Fruit fly (Drosophila melanogaster): ENCODE measurements around the gene RhoGAP68F.

Gene RhoGAP68F

dm6 chr3L:12131918-12132317, 6.8 kb upstream of the RhoGAP68F start, which contains the start of gene DEF8 (continued):
- no peak for TF ChIP-seq Hey (tag; optimal IDR thresholded peaks at IDR 0.05)
- peak; percentile 30; the same call in 1 of the 3 replicates for TF ChIP-seq CG11093 (GFP tag; IDR thresholded peaks at IDR 0.05)
- peak; percentile 95 for TF ChIP-seq vvl (GFP tag; IDR thresholded peaks at IDR 0.05)
- peak; percentile 90 for TF ChIP-seq lab (GFP tag; optimal IDR thresholded peaks at IDR 0.05)
- peak; percentile 99 for TF ChIP-seq MESR4 (GFP tag; optimal IDR thresholded peaks at IDR 0.05)
- peak; percentile 86 for TF ChIP-seq H2.0 (GFP tag; IDR thresholded peaks at IDR 0.05)
- TF ChIP-seq NK7.1 (GFP tag; optimal IDR thresholded peaks at IDR 0.05) = no peak
- peak; percentile 87 for TF ChIP-seq ap (GFP tag; IDR thresholded peaks at IDR 0.05)
- TF ChIP-seq Fer3 (tag; optimal IDR thresholded peaks at IDR 0.05) = peak; percentile 90
- TF ChIP-seq CG12769 (tag; optimal IDR thresholded peaks at IDR 0.05) = no peak
- TF ChIP-seq bab2 (GFP tag; optimal IDR thresholded peaks at IDR 0.05) = peak; percentile 60
- no peak for TF ChIP-seq pfk (GFP tag; optimal IDR thresholded peaks at IDR 0.05)
- TF ChIP-seq CG8290 (GFP tag; optimal IDR thresholded peaks at IDR 0.05) = peak; percentile 79
- TF ChIP-seq CG8290 (tag; optimal IDR thresholded peaks at IDR 0.05) = no peak
- TF ChIP-seq Nf-YC (tag; optimal IDR thresholded peaks at IDR 0.05) = peak; percentile 73
- TF ChIP-seq bsh (GFP tag; optimal IDR thresholded peaks at IDR 0.05) = peak in 1 of 2 experiments; percentile 93
- TF ChIP-seq exex (tag; optimal IDR thresholded peaks at IDR 0.05) = no peak
- TF ChIP-seq Ptx1 (GFP tag; IDR thresholded peaks at IDR 0.05) = peak; percentile 88
- TF ChIP-seq CG8388 (GFP tag; optimal IDR thresholded peaks at IDR 0.05) = peak; percentile 77
- peak; percentile 18 for TF ChIP-seq CG7745 (tag; optimal IDR thresholded peaks at IDR 0.05)
- TF ChIP-seq CG4328 (GFP tag; optimal IDR thresholded peaks at IDR 0.05) = peak; percentile 68
- TF ChIP-seq Sry-β (GFP tag; optimal IDR thresholded peaks at IDR 0.05) = peak; percentile 42
- peak; percentile 66 for TF ChIP-seq Oaz (GFP tag; IDR thresholded peaks at IDR 0.05)
- peak; percentile 84 for TF ChIP-seq CG1602 (GFP tag; optimal IDR thresholded peaks at IDR 0.05)
- peak; percentile 83 for TF ChIP-seq Nf-YA (GFP tag; IDR thresholded peaks at IDR 0.05)
- TF ChIP-seq oc (tag; optimal IDR thresholded peaks at IDR 0.05) = peak; percentile 91
- peak; percentile 90 for TF ChIP-seq chinmo (GFP tag; IDR thresholded peaks at IDR 0.05; ENCODE audit: partially characterized antibody)
- TF ChIP-seq ash1 (GFP tag; optimal IDR thresholded peaks at IDR 0.05) = peak; percentile 11
- peak; percentile 27 to 66 for TF ChIP-seq chif (GFP tag; optimal IDR thresholded peaks at IDR 0.05)
- peak; percentile 77 for TF ChIP-seq CG30403 (GFP tag; optimal IDR thresholded peaks at IDR 0.05)
- peak; percentile 26; the same call in 1 of the 2 replicates for TF ChIP-seq CG8765 (GFP tag; IDR thresholded peaks at IDR 0.05)
- no peak for TF ChIP-seq CG33213 (GFP tag; optimal IDR thresholded peaks at IDR 0.05)
- peak; percentile 45 for TF ChIP-seq CG1647 (GFP tag; optimal IDR thresholded peaks at IDR 0.05)
- no peak for TF ChIP-seq CG12744 (GFP tag; optimal IDR thresholded peaks at IDR 0.05)
- 0 out of 2 replicates have a peak, but pooled peaks have one; percentile 26 for TF ChIP-seq bbx (GFP tag; IDR thresholded peaks at IDR 0.05; ENCODE audit: partially characterized antibody)
- no peak for TF ChIP-seq mirr (GFP tag; optimal IDR thresholded peaks at IDR 0.05)
- TF ChIP-seq CG2875 (GFP tag; optimal IDR thresholded peaks at IDR 0.05) = peak; percentile 56
- TF ChIP-seq CG10959 (GFP tag; IDR thresholded peaks at IDR 0.05) = peak; percentile 76
- TF ChIP-seq CG4707 (GFP tag; optimal IDR thresholded peaks at IDR 0.05) = peak; percentile 63
- peak; percentile 92 for TF ChIP-seq CG2678 (tag; optimal IDR thresholded peaks at IDR 0.05)
- peak; percentile 71; the same call in 1 of the 2 replicates for TF ChIP-seq CG9932 (GFP tag; IDR thresholded peaks at IDR 0.05)
- TF ChIP-seq CG7839 (tag; optimal IDR thresholded peaks at IDR 0.05) = peak; percentile 87
- peak; percentile 18 for TF ChIP-seq jumu (GFP tag; optimal IDR thresholded peaks at IDR 0.05)
- TF ChIP-seq run (tag; optimal IDR thresholded peaks at IDR 0.05) = peak; percentile 67
- peak; percentile 53; the same call in 1 of the 2 replicates for TF ChIP-seq Bgb (GFP tag; IDR thresholded peaks at IDR 0.05; ENCODE audit: partially characterized antibody)
- TF ChIP-seq C15 (GFP tag; IDR thresholded peaks at IDR 0.05) = peak; percentile 78; the same call in 2 of the 3 replicates
- peak; percentile 90 for TF ChIP-seq grau (tag; optimal IDR thresholded peaks at IDR 0.05)
- TF ChIP-seq jigr1 (GFP tag; IDR thresholded peaks at IDR 0.05) = no peak
- TF ChIP-seq jing (GFP tag; optimal IDR thresholded peaks at IDR 0.05) = no peak
- peak; percentile 55; the same call in 1 of the 2 replicates for TF ChIP-seq aop (GFP tag; IDR thresholded peaks at IDR 0.05)

Data from whole organism, embryonic.